Worm (Caenorhabditis elegans) whole organism, late embryonic: ENCODE results near the gene C05C8.1.

ENCODE experiments used
- C08G9.2 ChIP-seq: sonication (generic microtip); optimal IDR thresholded peaks from 2 replicates; lab custom pipeline; 2016; ENCODE audit warnings: mild to moderate bottlenecking, missing genetic modification characterization, moderate library complexity, missing compliant biosample characterization
- C38D4.7 ChIP-seq: fragments of 200-800 bp; sonication (Bioruptor generic); optimal IDR thresholded peaks from 2 replicates; lab custom pipeline; 2018; ENCODE audit warnings: mild to moderate bottlenecking, missing genetic modification characterization, moderate library complexity, missing compliant biosample characterization
- K09A11.1 ChIP-seq: sonication (generic microtip); optimal IDR thresholded peaks from 2 replicates; lab custom pipeline; 2017; ENCODE audit warnings: antibody characterized with exemption, mild to moderate bottlenecking, missing genetic modification characterization, missing compliant biosample characterization; ENCODE audit not compliant: insufficient read depth
- T23F11.4 ChIP-seq: fragments of 200-800 bp; sonication (Bioruptor generic); optimal IDR thresholded peaks from 2 replicates; lab custom pipeline; 2018; ENCODE audit warnings: mild to moderate bottlenecking, missing genetic modification characterization, missing compliant biosample characterization
- ahr-1 ChIP-seq: sonication (generic microtip); optimal IDR thresholded peaks from 2 replicates; lab custom pipeline; 2016; ENCODE audit warnings: missing genetic modification characterization, missing compliant biosample characterization
- ama-1 ChIP-seq: fragments of 150-350 bp; optimal IDR thresholded peaks from 2 replicates; lab custom pipeline; 2014
- ceh-18 ChIP-seq: sonication (generic microtip); optimal IDR thresholded peaks from 2 replicates; lab custom pipeline; 2016; ENCODE audit warnings: missing genetic modification characterization, missing compliant biosample characterization
- ceh-19 ChIP-seq: fragments of 200-800 bp; sonication (Bioruptor generic); optimal IDR thresholded peaks from 2 replicates; lab custom pipeline; 2018; ENCODE audit warnings: mild to moderate bottlenecking, missing genetic modification characterization, missing compliant biosample characterization
- ceh-24 ChIP-seq: sonication (generic microtip); optimal IDR thresholded peaks from 2 replicates; lab custom pipeline; 2016; ENCODE audit warnings: mild to moderate bottlenecking, missing genetic modification characterization, missing compliant biosample characterization
- ceh-30 ChIP-seq: fragments of 150-350 bp; optimal IDR thresholded peaks from 2 replicates; lab custom pipeline; 2014; ENCODE audit warnings: missing biosample characterization, missing genetic modification characterization
- ceh-31 ChIP-seq: sonication (generic microtip); optimal IDR thresholded peaks from 2 replicates; lab custom pipeline; 2016; ENCODE audit warnings: missing genetic modification characterization, missing compliant biosample characterization
- ceh-48 ChIP-seq: sonication (generic microtip); optimal IDR thresholded peaks from 2 replicates; lab custom pipeline; 2016; ENCODE audit warnings: missing genetic modification characterization, inconsistent platforms, missing compliant biosample characterization
- ceh-6 ChIP-seq: fragments of 200-800 bp; sonication (Bioruptor generic); optimal IDR thresholded peaks from 2 replicates; lab custom pipeline; 2018; ENCODE audit warnings: mild to moderate bottlenecking, missing genetic modification characterization, missing compliant biosample characterization
- dmd-4 ChIP-seq: sonication (generic microtip); optimal IDR thresholded peaks from 2 replicates; lab custom pipeline; 2016; ENCODE audit warnings: borderline replicate concordance, missing genetic modification characterization, missing compliant biosample characterization
- elt-2 ChIP-seq: sonication (generic microtip); optimal IDR thresholded peaks from 2 replicates; lab custom pipeline; 2016; ENCODE audit warnings: missing genetic modification reagents, missing genetic modification characterization, missing compliant biosample characterization
- ets-4 ChIP-seq: sonication (generic microtip); optimal IDR thresholded peaks from 2 replicates; lab custom pipeline; 2016; ENCODE audit warnings: missing genetic modification characterization, missing compliant biosample characterization
- fax-1 ChIP-seq: sonication (generic microtip); optimal IDR thresholded peaks from 2 replicates; lab custom pipeline; 2016; ENCODE audit warnings: missing genotype, missing genetic modification characterization, missing compliant biosample characterization
- fkh-10 ChIP-seq: fragments of 150-350 bp; optimal IDR thresholded peaks from 2 replicates; lab custom pipeline; 2014; ENCODE audit warnings: missing biosample characterization, missing genetic modification reagents, missing genetic modification characterization
- fkh-6 ChIP-seq: sonication (generic microtip); optimal IDR thresholded peaks from 2 replicates; lab custom pipeline; 2016; ENCODE audit warnings: missing genetic modification characterization, missing compliant biosample characterization
- gmeb-2 ChIP-seq: sonication (generic microtip); optimal IDR thresholded peaks from 2 replicates; lab custom pipeline; 2016; ENCODE audit warnings: missing genetic modification characterization, inconsistent platforms, missing compliant biosample characterization
- hlh-13 ChIP-seq: fragments of 200-800 bp; sonication (Bioruptor generic); optimal IDR thresholded peaks from 2 replicates; lab custom pipeline; 2018; ENCODE audit warnings: mild to moderate bottlenecking, missing genetic modification characterization, missing compliant biosample characterization
- hlh-6 ChIP-seq: sonication (generic microtip); optimal IDR thresholded peaks from 2 replicates; lab custom pipeline; 2016; ENCODE audit warnings: missing genotype, missing genetic modification characterization, missing compliant biosample characterization
- hlh-8 ChIP-seq: sonication (generic microtip); optimal IDR thresholded peaks from 2 replicates; lab custom pipeline; 2016; ENCODE audit warnings: missing genotype, missing genetic modification characterization, missing compliant biosample characterization
- lin-11 ChIP-seq: fragments of 200-800 bp; sonication (Bioruptor generic); optimal IDR thresholded peaks from 2 replicates; lab custom pipeline; 2018; ENCODE audit warnings: mild to moderate bottlenecking, missing genetic modification characterization, missing compliant biosample characterization
- madf-2 ChIP-seq: sonication (generic microtip); optimal IDR thresholded peaks from 2 replicates; lab custom pipeline; 2017; ENCODE audit warnings: missing genetic modification characterization, missing compliant biosample characterization
- mec-3 ChIP-seq: sonication (generic microtip); optimal IDR thresholded peaks from 2 replicates; lab custom pipeline; 2016; ENCODE audit warnings: borderline replicate concordance, missing genetic modification characterization, missing compliant biosample characterization
- nhr-11 ChIP-seq: fragments of 150-350 bp; optimal IDR thresholded peaks from 2 replicates; lab custom pipeline; 2014; ENCODE audit warnings: missing biosample characterization, missing genetic modification characterization
- npax-4 ChIP-seq: sonication (generic microtip); optimal IDR thresholded peaks from 2 replicates; lab custom pipeline; 2016; ENCODE audit warnings: missing genetic modification characterization, missing compliant biosample characterization
- odd-2 ChIP-seq: sonication (generic microtip); optimal IDR thresholded peaks from 2 replicates; lab custom pipeline; 2017; ENCODE audit warnings: antibody characterized with exemption, mild to moderate bottlenecking, missing genetic modification characterization, missing compliant biosample characterization
- pag-3 ChIP-seq: sonication (generic microtip); optimal IDR thresholded peaks from 2 replicates; lab custom pipeline; 2016; ENCODE audit warnings: missing compliant biosample characterization, missing genetic modification characterization, borderline replicate concordance
- pat-9 ChIP-seq: fragments of 200-800 bp; sonication (Bioruptor generic); optimal IDR thresholded peaks from 2 replicates; lab custom pipeline; 2018; ENCODE audit warnings: mild to moderate bottlenecking, missing genetic modification characterization, moderate library complexity, missing compliant biosample characterization
- pax-1 ChIP-seq: fragments of 150-350 bp; optimal IDR thresholded peaks from 2 replicates; lab custom pipeline; 2014; ENCODE audit warnings: missing biosample characterization, missing genetic modification characterization
- pha-2 ChIP-seq: sonication (generic microtip); optimal IDR thresholded peaks from 2 replicates; lab custom pipeline; 2017; ENCODE audit warnings: mild to moderate bottlenecking, missing genetic modification characterization, missing compliant biosample characterization
- pros-1 ChIP-seq: fragments of 150-350 bp; optimal IDR thresholded peaks from 2 replicates; lab custom pipeline; 2014; ENCODE audit warnings: missing biosample characterization, missing genetic modification reagents, missing genetic modification characterization
- ref-2 ChIP-seq: sonication (generic microtip); optimal IDR thresholded peaks from 2 replicates; lab custom pipeline; 2016; ENCODE audit warnings: missing genetic modification characterization, missing compliant biosample characterization
- rnt-1 ChIP-seq: sonication (generic microtip); optimal IDR thresholded peaks from 2 replicates; lab custom pipeline; 2016; ENCODE audit warnings: missing genetic modification characterization, missing compliant biosample characterization
- sdc-2 ChIP-seq: sonication (generic microtip); optimal IDR thresholded peaks from 2 replicates; lab custom pipeline; 2016; ENCODE audit warnings: missing genotype, missing genetic modification characterization, missing compliant biosample characterization
- sox-2 ChIP-seq: fragments of 200-800 bp; sonication (Bioruptor generic); IDR thresholded peaks from 2 replicates; pipeline ENCODE4 v1.3.6; 2022; ENCODE audit warnings: missing genetic modification reagents, missing genetic modification characterization, missing compliant biosample characterization
- syd-9 ChIP-seq: sonication (generic microtip); optimal IDR thresholded peaks from 2 replicates; lab custom pipeline; 2016; ENCODE audit warnings: mild to moderate bottlenecking, missing genetic modification characterization, moderate library complexity, missing compliant biosample characterization
- tbx-2 ChIP-seq: sonication (generic microtip); optimal IDR thresholded peaks from 2 replicates; lab custom pipeline; 2016; ENCODE audit warnings: missing genetic modification characterization, missing compliant biosample characterization
- ttx-3 ChIP-seq: sonication (generic microtip); optimal IDR thresholded peaks from 2 replicates; lab custom pipeline; 2016; ENCODE audit warnings: missing genetic modification reagents, missing genetic modification characterization, missing compliant biosample characterization
- unc-3 ChIP-seq, 2 experiments: fragments of 200-800 bp in 1 of 2; sonication (Bioruptor generic) in 1 of 2; sonication (generic microtip) in 1 of 2; conservative IDR thresholded peaks in 1 of 2; optimal IDR thresholded peaks in 1 of 2; 2 replicates each; pipeline versions ENCODE4 v1.3.6 to Lab custom; 2016 to 2022; ENCODE audit warnings: missing compliant biosample characterization in 2 of 2, missing genetic modification characterization in 2 of 2, missing genetic modification reagents in 1 of 2
- unc-42 ChIP-seq: sonication (generic microtip); optimal IDR thresholded peaks from 2 replicates; lab custom pipeline; 2016; ENCODE audit warnings: missing genotype, missing genetic modification characterization, missing compliant biosample characterization
- unc-55 ChIP-seq: sonication (generic microtip); optimal IDR thresholded peaks from 2 replicates; lab custom pipeline; 2017; ENCODE audit warnings: missing biosample characterization, missing genetic modification reagents, missing genetic modification characterization
- zip-5 ChIP-seq: sonication (generic microtip); optimal IDR thresholded peaks from 2 replicates; lab custom pipeline; 2016; ENCODE audit warnings: missing genetic modification characterization, missing compliant biosample characterization

The C05C8.1 gene

DNA sequence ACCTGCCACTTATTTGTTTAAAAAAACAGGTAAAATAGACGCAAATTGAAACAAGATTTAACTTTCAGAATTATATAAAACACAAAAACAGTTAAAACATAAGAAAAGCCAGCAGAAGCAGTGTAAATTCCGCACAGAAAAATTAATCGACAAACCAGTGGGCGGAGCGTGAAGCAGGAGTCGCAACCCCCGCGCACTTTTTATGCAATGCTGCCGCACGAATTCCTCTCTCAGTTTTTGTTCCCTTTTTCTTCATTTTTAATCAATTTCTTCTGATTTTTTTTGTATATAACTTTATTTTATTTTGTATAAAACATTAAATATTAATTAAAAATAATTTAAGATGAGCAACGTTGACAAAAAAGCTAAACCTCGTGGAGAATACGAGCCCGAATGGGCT, 8.7 kb upstream of the C05C8.1 start, which contains the start of the genes gei-6 and krr-1 (continued):
- TF ChIP-seq pat-9 (tag; lab: Kevin White, UChicago) (peak; percentile 91), hlh-8 (tag; lab: Kevin White, UChicago) (peak; percentile 65), pag-3 (no peak), T23F11.4 (GFP tag; lab: Kevin White, UChicago) (peak; percentile 35), nhr-11 (tag; lab: Kevin White, UChicago) (no peak), C38D4.7 (GFP tag; lab: Kevin White, UChicago) (peak; percentile 79), ttx-3 (peak; percentile 86), C08G9.2 (tag; lab: Kevin White, UChicago) (peak; percentile 71), mec-3 (tag; lab: Kevin White, UChicago) (no peak), fkh-10 (GFP tag; lab: Kevin White, UChicago) (peak; percentile 25), ahr-1 (peak; percentile 86), K09A11.1 (tag; lab: Kevin White, UChicago) (peak; percentile 93), unc-55 (no peak), ceh-24 (tag; lab: Kevin White, UChicago) (peak; percentile 18), ceh-30 (tag; lab: Kevin White, UChicago) (no peak), sdc-2 (tag; lab: Kevin White, UChicago) (peak; percentile 35), fax-1 (tag; lab: Kevin White, UChicago) (peak; percentile 78), sox-2 (GFP tag; lab: Robert Waterston, UW) (peak; percentile 81), lin-11 (peak; percentile 74), ceh-48 (tag; lab: Kevin White, UChicago) (peak; percentile 74), pros-1 (tag; lab: Kevin White, UChicago) (no peak), odd-2 (peak; percentile 87)

- TF ChIP-seq tbx-2, result no peak
- TF ChIP-seq pha-2 (tag; lab: Kevin White, UChicago), result no peak
- TF ChIP-seq, all 69 proteins: peak for 0
Observed at ce11 chrV:7231524-7231923, 8.0 kb upstream of the C05C8.1 start.

DNA sequence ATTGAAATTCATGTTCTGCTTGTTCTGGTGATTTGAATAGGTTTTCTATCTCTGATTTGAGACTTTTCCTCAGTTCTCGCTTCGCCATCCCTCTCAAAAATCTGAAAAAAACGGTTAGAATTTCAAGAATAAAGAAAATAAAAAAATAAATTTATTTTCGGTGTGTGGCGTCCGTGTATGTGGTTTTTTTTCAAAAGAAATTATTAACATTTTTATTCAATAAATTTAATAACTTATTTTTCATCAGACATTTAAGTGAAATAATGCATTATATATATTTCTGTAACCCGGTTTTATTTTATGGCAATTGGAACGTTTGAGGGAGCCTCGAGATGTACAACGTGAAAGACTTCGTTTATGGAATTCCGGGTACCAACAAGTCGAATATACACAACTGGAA, 4.8 kb upstream of the C05C8.1 start, which contains the start of gene C05C8.5:
Gene C05C8.5 (minus strand): TSS at position 101 of the 400 bp plus-strand sequence.
- no peak for TF ChIP-seq ceh-30 (tag; lab: Kevin White, UChicago)
- no peak for TF ChIP-seq pax-1 (tag; lab: Kevin White, UChicago)
- TF ChIP-seq syd-9 (tag; lab: Kevin White, UChicago), result no peak
- TF ChIP-seq T23F11.4 (GFP tag; lab: Kevin White, UChicago), result no peak
- no peak for TF ChIP-seq hlh-13
- TF ChIP-seq ceh-31, result no peak
- no peak for TF ChIP-seq elt-2
- TF ChIP-seq ceh-6 (GFP tag; lab: Kevin White, UChicago), result no peak
- TF ChIP-seq C08G9.2 (tag; lab: Kevin White, UChicago), result no peak
- no peak for TF ChIP-seq npax-4 (tag; lab: Kevin White, UChicago)
- no peak for TF ChIP-seq ets-4 (tag; lab: Kevin White, UChicago)

DNA sequence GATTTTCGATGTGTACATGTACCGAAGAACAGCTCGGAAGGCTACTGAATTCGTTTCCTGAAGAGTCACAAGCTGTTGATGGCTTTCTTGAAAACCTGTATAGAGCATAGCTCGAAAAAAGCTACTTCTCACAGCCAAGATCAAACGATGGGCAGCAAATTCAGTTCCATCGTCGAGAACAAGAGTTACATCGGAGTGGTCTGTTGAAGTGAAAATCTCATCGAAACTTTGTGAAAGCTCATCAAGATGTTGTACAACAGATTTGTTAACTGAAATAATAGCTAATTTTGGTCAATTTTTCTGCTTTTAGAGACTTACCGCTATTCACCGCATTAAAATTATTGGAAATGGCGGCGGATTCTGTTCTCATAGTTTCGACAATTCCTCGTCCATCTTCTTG, 2.9 kb upstream of the C05C8.1 start:
- TF ChIP-seq odd-2 (no peak), ref-2 (tag; lab: Kevin White, UChicago) (no peak), ceh-19 (GFP tag; lab: Kevin White, UChicago) (no peak)

- TF ChIP-seq pag-3 (no peak), ama-1 (no peak)
Observed at ce11 chrV:7237094-7237132, 2.7 kb upstream of the C05C8.1 start, which contains the start of gene hpo-9. TSS of gene hpo-9 (minus strand) at chrV:7237130.

ce11 chrV:7237133-7237532, 2.4 kb upstream of the C05C8.1 start, which contains the start of gene hyls-1:
TSS of gene hyls-1 (plus strand) at chrV:7237381.
- no peak for TF ChIP-seq rnt-1 (tag; lab: Kevin White, UChicago)
- TF ChIP-seq lin-11, result no peak
- TF ChIP-seq unc-3 (GFP tag; conservative IDR thresholded peaks at IDR 0.05; lab: Robert Waterston, UW), result no peak
- no peak for TF ChIP-seq unc-3 (tag; optimal IDR thresholded peaks at IDR 0.05; lab: Kevin White, UChicago)
- TF ChIP-seq gmeb-2 (tag; lab: Kevin White, UChicago), result no peak
- TF ChIP-seq elt-2, result peak; percentile 36
- no peak for TF ChIP-seq zip-5 (tag; lab: Kevin White, UChicago)
- TF ChIP-seq fkh-6 (tag; lab: Kevin White, UChicago), result no peak
- TF ChIP-seq ceh-48 (tag; lab: Kevin White, UChicago), result no peak
- no peak for TF ChIP-seq hlh-6 (tag; lab: Kevin White, UChicago)
- TF ChIP-seq madf-2 (tag; lab: Kevin White, UChicago), result no peak
- no peak for TF ChIP-seq sdc-2 (tag; lab: Kevin White, UChicago)
- TF ChIP-seq nhr-11 (tag; lab: Kevin White, UChicago), result no peak
- no peak for TF ChIP-seq ama-1
- peak; percentile 59 for TF ChIP-seq unc-42
- peak; percentile 58 for TF ChIP-seq ceh-18 (tag; lab: Kevin White, UChicago)
- no peak for TF ChIP-seq dmd-4 (tag; lab: Kevin White, UChicago)
- TF ChIP-seq C08G9.2 (tag; lab: Kevin White, UChicago), result no peak
- TF ChIP-seq syd-9 (tag; lab: Kevin White, UChicago), result no peak
